Fruit fly (Drosophila melanogaster) whole organism: ENCODE data around the gene Hydr2.

Experiments used
- CG8478 ChIP-seq: fragments of >200 bp; optimal IDR thresholded peaks from 2 replicates; lab custom pipeline; 2018; ENCODE audit warnings: inconsistent platforms
- pan ChIP-seq: fragments of >200 bp; optimal IDR thresholded peaks from 2 replicates; lab custom pipeline; 2017
- psq ChIP-seq: fragments of >200 bp; optimal IDR thresholded peaks from 2 replicates; lab custom pipeline; 2017

DNA sequence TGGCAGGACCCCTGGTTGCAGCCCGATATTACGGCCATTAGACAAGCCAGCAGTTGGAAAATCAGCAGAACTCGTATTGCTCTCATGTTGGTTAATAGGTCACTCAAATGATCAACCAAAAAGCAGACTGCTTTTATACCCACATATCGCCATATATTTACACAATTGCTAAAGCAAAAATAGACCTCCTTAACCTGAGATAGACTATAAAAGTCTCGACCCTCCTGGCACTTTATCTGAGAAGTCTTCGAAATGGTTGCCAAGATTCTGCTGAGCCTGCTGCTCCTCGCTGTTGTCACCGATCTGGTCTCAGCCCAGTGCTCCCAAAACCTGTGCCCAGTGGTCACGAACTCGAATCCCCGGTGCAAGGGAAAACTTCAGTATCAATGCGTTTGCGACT lies 10.3 kb downstream of the Hydr2 start, which contains the start of the genes CG31698 and CG15404:
- TF ChIP-seq psq (lab: Kevin White, UChicago): no peak
- no peak for TF ChIP-seq CG8478 (lab: Kevin White, UChicago)
- no peak for TF ChIP-seq pan (lab: Kevin White, UChicago)
